Fruit fly (Drosophila melanogaster): ENCODE data around the gene glec.

The glec gene

dm6 chr3R:21828040-21828526 is 28.0 kb downstream of the glec start (continued):
- TF ChIP-seq ato (GFP tag; IDR thresholded peaks at IDR 0.05; ENCODE audit: partially characterized antibody): no peak
- no peak for TF ChIP-seq exex (tag; optimal IDR thresholded peaks at IDR 0.05)
- TF ChIP-seq Atf3 (GFP tag; optimal IDR thresholded peaks at IDR 0.05): peak; percentile 81
- peak; percentile 71; the same call in 1 of the 2 replicates for TF ChIP-seq dan (GFP tag; IDR thresholded peaks at IDR 0.05)
- peak; percentile 70 for TF ChIP-seq CG14667 (GFP tag; IDR thresholded peaks at IDR 0.05)
- no peak for TF ChIP-seq luna (GFP tag; optimal IDR thresholded peaks at IDR 0.05)
- TF ChIP-seq ranshi (GFP tag; IDR thresholded peaks at IDR 0.05): 0 out of 2 replicates have a peak, but pooled peaks have one; percentile 55
- no peak for TF ChIP-seq lbe (GFP tag; optimal IDR thresholded peaks at IDR 0.05)
- TF ChIP-seq Asciz (GFP tag; optimal IDR thresholded peaks at IDR 0.05): peak; percentile 60
- no peak for TF ChIP-seq usp (GFP tag; optimal IDR thresholded peaks at IDR 0.05)
- peak; percentile 75 for TF ChIP-seq Xbp1 (GFP tag; optimal IDR thresholded peaks at IDR 0.05)
- TF ChIP-seq C15 (GFP tag; IDR thresholded peaks at IDR 0.05): no peak
- no peak for TF ChIP-seq CG13894 (tag; optimal IDR thresholded peaks at IDR 0.05)
- peak in 1 of 2 experiments; percentile 12 for TF ChIP-seq pan (optimal IDR thresholded peaks at IDR 0.05)
- peak in 1 of 2 experiments; percentile 63 for TF ChIP-seq pan (GFP tag; optimal IDR thresholded peaks at IDR 0.05 in 1 of 2, IDR thresholded peaks at IDR 0.05 in 1 of 2)
- peak; percentile 58 for TF ChIP-seq esg (GFP tag; conservative IDR thresholded peaks at IDR 0.05)
- TF ChIP-seq CG12236 (GFP tag; optimal IDR thresholded peaks at IDR 0.05): peak; percentile 71
- peak; percentile 90 for TF ChIP-seq CG10979 (tag; optimal IDR thresholded peaks at IDR 0.05)
- TF ChIP-seq Meics (GFP tag; optimal IDR thresholded peaks at IDR 0.05): no peak
- peak in 1 of 3 experiments; percentile 69 for TF ChIP-seq Stat92E (GFP tag; optimal IDR thresholded peaks at IDR 0.05)
- TF ChIP-seq Dref (GFP tag; IDR thresholded peaks at IDR 0.05): no peak
- peak; percentile 81 for TF ChIP-seq az2 (GFP tag; optimal IDR thresholded peaks at IDR 0.05)
- peak; percentile 48 for TF ChIP-seq CG11247 (GFP tag; IDR thresholded peaks at IDR 0.05)
- peak; percentile 82 for TF ChIP-seq btn (GFP tag; optimal IDR thresholded peaks at IDR 0.05)
- no peak; the same call in 1 of the 2 replicates for TF ChIP-seq Drgx (GFP tag; IDR thresholded peaks at IDR 0.05)
- no peak for TF ChIP-seq caup (GFP tag; optimal IDR thresholded peaks at IDR 0.05; ENCODE audit: severe bottlenecking)
- TF ChIP-seq p53 (GFP tag; optimal IDR thresholded peaks at IDR 0.05): peak; percentile 34
- TF ChIP-seq ems (GFP tag; optimal IDR thresholded peaks at IDR 0.05): peak; percentile 43
- peak; percentile 85 for TF ChIP-seq Mes4 (GFP tag; optimal IDR thresholded peaks at IDR 0.05)
- TF ChIP-seq ham (GFP tag; IDR thresholded peaks at IDR 0.05): no peak
- peak; percentile 79 for TF ChIP-seq Blimp-1 (GFP tag; optimal IDR thresholded peaks at IDR 0.05)
- peak; percentile 41 for TF ChIP-seq Ada2b (GFP tag; IDR thresholded peaks at IDR 0.05)
- TF ChIP-seq CG4617 (GFP tag; optimal IDR thresholded peaks at IDR 0.05; ENCODE audit: borderline replicate concordance): peak; percentile 2
- peak in 1 of 3 experiments; percentile 92 for TF ChIP-seq lola (GFP tag; optimal IDR thresholded peaks at IDR 0.05)
- TF ChIP-seq emc (GFP tag; optimal IDR thresholded peaks at IDR 0.05): no peak
- no peak for TF ChIP-seq mirr (GFP tag; optimal IDR thresholded peaks at IDR 0.05)
- TF ChIP-seq fd102C (GFP tag; optimal IDR thresholded peaks at IDR 0.05): no peak
- TF ChIP-seq tin (GFP tag; optimal IDR thresholded peaks at IDR 0.05): peak; percentile 60
- no peak for TF ChIP-seq al (GFP tag; IDR thresholded peaks at IDR 0.05)
- peak; percentile 93 for TF ChIP-seq Ets65A (GFP tag)
- TF ChIP-seq Taf1 (GFP tag; IDR thresholded peaks at IDR 0.05): no peak
- TF ChIP-seq ATbp (GFP tag; optimal IDR thresholded peaks at IDR 0.05): peak; percentile 74
- TF ChIP-seq D (optimal IDR thresholded peaks at IDR 0.05): no peak
- peak; percentile 79 for TF ChIP-seq D (GFP tag; optimal IDR thresholded peaks at IDR 0.05)
- peak; percentile 45; the same call in 1 of the 3 replicates for TF ChIP-seq so (GFP tag; IDR thresholded peaks at IDR 0.05)
- TF ChIP-seq tio (GFP tag; optimal IDR thresholded peaks at IDR 0.05): peak; percentile 62
- TF ChIP-seq ftz-f1 (GFP tag; optimal IDR thresholded peaks at IDR 0.05): no peak
- peak; percentile 58 for TF ChIP-seq shn (GFP tag; optimal IDR thresholded peaks at IDR 0.05)
- no peak for TF ChIP-seq CG9817 (tag; optimal IDR thresholded peaks at IDR 0.05)
- no peak for TF ChIP-seq br (optimal IDR thresholded peaks at IDR 0.05)
- peak; percentile 51; the same call in 1 of the 2 replicates for TF ChIP-seq CG31441 (GFP tag; IDR thresholded peaks at IDR 0.05)
